Worm (Caenorhabditis elegans): ENCODE results near the gene Y56A3A.41.

ce11 chrIII:11843007-11843406, 49.8 kb downstream of the Y56A3A.41 start:
- TF ChIP-seq ama-1 (optimal IDR thresholded peaks at IDR 0.05): no peak
- TF ChIP-seq tra-4 (tag; optimal IDR thresholded peaks at IDR 0.05): no peak
- TF ChIP-seq scrt-1 (GFP tag; IDR thresholded peaks at IDR 0.05): no peak
- no peak for TF ChIP-seq aly-1 (tag; optimal IDR thresholded peaks at IDR 0.05)
- no peak for TF ChIP-seq hmbx-1 (tag; optimal IDR thresholded peaks at IDR 0.05)
- no peak for TF ChIP-seq hmg-4 (GFP tag; optimal IDR thresholded peaks at IDR 0.05)
- no peak for TF ChIP-seq ets-7 (tag; optimal IDR thresholded peaks at IDR 0.05)
- TF ChIP-seq flt-1 (GFP tag; IDR thresholded peaks at IDR 0.05): no peak
- no peak for TF ChIP-seq tbx-11 (GFP tag; IDR thresholded peaks at IDR 0.05)
- no peak for TF ChIP-seq tbx-37 (GFP tag; conservative IDR thresholded peaks at IDR 0.05)
- no peak for TF ChIP-seq ceh-36 (tag; optimal IDR thresholded peaks at IDR 0.05)
- TF ChIP-seq F13C5.2 (tag; optimal IDR thresholded peaks at IDR 0.05): no peak
- TF ChIP-seq sea-1 (GFP tag; conservative IDR thresholded peaks at IDR 0.05): no peak

Data from whole organism, early embryonic.